Fruit fly (Drosophila melanogaster) whole organism, embryonic: ENCODE data around the gene Mtr3.

ENCODE experiments used
- Aef1 ChIP-seq: fragments of 200-800 bp; sonication (Bioruptor generic); IDR thresholded peaks from 3 replicates; pipeline ENCODE4 v1.3.6; 2022; ENCODE audit warnings: missing biosample characterization, missing genetic modification characterization
- Atf3 ChIP-seq: fragments of 200-800 bp; sonication (Bioruptor generic); optimal IDR thresholded peaks from 3 replicates; lab custom pipeline; 2016; ENCODE audit warnings: missing biosample characterization, missing genetic modification characterization
- CG11398 ChIP-seq: fragments of 200-800 bp; sonication (Bioruptor generic); optimal IDR thresholded peaks from 2 replicates; lab custom pipeline; 2016; ENCODE audit warnings: missing biosample characterization, missing genetic modification characterization
- CG11696 ChIP-seq: fragments of 200-800 bp; sonication (Bioruptor generic); IDR thresholded peaks from 2 replicates; pipeline ENCODE4 v1.3.6; 2022; ENCODE audit warnings: missing biosample characterization, missing genetic modification characterization
- CG1233 ChIP-seq: fragments of 200-800 bp; sonication (Bioruptor generic); optimal IDR thresholded peaks from 4 replicates; lab custom pipeline; 2018; ENCODE audit warnings: missing biosample characterization, mild to moderate bottlenecking, missing genetic modification characterization
- CG13296 ChIP-seq: fragments of 200-800 bp; sonication (Bioruptor generic); optimal IDR thresholded peaks from 3 replicates; lab custom pipeline; 2018; ENCODE audit warnings: missing biosample characterization, mild to moderate bottlenecking, missing genetic modification characterization
- CG14667 ChIP-seq: fragments of 200-800 bp; sonication (Bioruptor generic); IDR thresholded peaks from 2 replicates; pipeline ENCODE4 v1.3.6; 2022; ENCODE audit warnings: missing biosample characterization, missing genetic modification characterization
- CG14860 ChIP-seq: fragments of 200-800 bp; sonication (Bioruptor generic); IDR thresholded peaks from 3 replicates; pipeline ENCODE4 v1.3.6; 2022; ENCODE audit warnings: missing biosample characterization, missing genetic modification characterization; ENCODE audit not compliant: partially characterized antibody
- CG15601 ChIP-seq: fragments of 200-800 bp; sonication (Bioruptor generic); optimal IDR thresholded peaks from 3 replicates; lab custom pipeline; 2019; ENCODE audit warnings: missing biosample characterization, mild to moderate bottlenecking, missing genetic modification characterization, moderate library complexity
- CG17568 ChIP-seq: fragments of 200-800 bp; sonication (Bioruptor generic); optimal IDR thresholded peaks from 2 replicates; lab custom pipeline; 2018; ENCODE audit warnings: missing biosample characterization, mild to moderate bottlenecking, missing genetic modification characterization, moderate library complexity
- CG2120 ChIP-seq: fragments of 200-800 bp; sonication (Bioruptor generic); optimal IDR thresholded peaks from 3 replicates; lab custom pipeline; 2016; ENCODE audit warnings: missing biosample characterization, missing genetic modification characterization
- CG3163 ChIP-seq: fragments of 200-800 bp; sonication (Bioruptor generic); optimal IDR thresholded peaks from 3 replicates; lab custom pipeline; 2016; ENCODE audit warnings: missing biosample characterization, missing genetic modification characterization
- CG4404 ChIP-seq: fragments of 200-800 bp; sonication (Bioruptor generic); IDR thresholded peaks from 2 replicates; pipeline ENCODE4 v1.3.6; 2022; ENCODE audit warnings: missing biosample characterization, missing genetic modification characterization
- CG4617 ChIP-seq: fragments of 200-800 bp; sonication (Bioruptor generic); optimal IDR thresholded peaks from 3 replicates; lab custom pipeline; 2016; ENCODE audit warnings: missing biosample characterization, missing genetic modification characterization, borderline replicate concordance
- CG6254 ChIP-seq: fragments of 200-800 bp; sonication (Bioruptor generic); optimal IDR thresholded peaks from 3 replicates; lab custom pipeline; 2017; ENCODE audit warnings: mild to moderate bottlenecking, missing biosample characterization, missing genetic modification reagents, missing genetic modification characterization
- CG6683 ChIP-seq: fragments of 200-800 bp; sonication (Bioruptor generic); optimal IDR thresholded peaks from 2 replicates; lab custom pipeline; 2017; ENCODE audit warnings: missing biosample characterization, mild to moderate bottlenecking, missing genetic modification characterization, missing genetic modification reagents
- CG8281 ChIP-seq: fragments of 200-800 bp; sonication (Bioruptor generic); optimal IDR thresholded peaks from 2 replicates; lab custom pipeline; 2018; ENCODE audit warnings: missing biosample characterization, mild to moderate bottlenecking, missing genetic modification characterization, moderate library complexity
- CG8478 ChIP-seq: fragments of >200 bp; optimal IDR thresholded peaks from 2 replicates; lab custom pipeline; 2018
- CG9817 ChIP-seq: fragments of 200-800 bp; sonication (Bioruptor generic); optimal IDR thresholded peaks from 2 replicates; lab custom pipeline; 2018; ENCODE audit warnings: missing biosample characterization, mild to moderate bottlenecking, missing genetic modification characterization, moderate library complexity
- D ChIP-seq, 2 experiments: fragments of 200-800 bp in 1 of 2; fragments of >200 bp in 1 of 2; sonication (Bioruptor generic) in 1 of 2; optimal IDR thresholded peaks; 2 replicates in 1 of 2; 3 replicates in 1 of 2; lab custom pipeline; 2017; ENCODE audit warnings: mild to moderate bottlenecking in 1 of 2, missing biosample characterization in 1 of 2, missing genetic modification characterization in 1 of 2, missing genetic modification reagents in 1 of 2
- Doc3 ChIP-seq: fragments of 200-800 bp; sonication (Bioruptor generic); IDR thresholded peaks from 3 replicates; pipeline ENCODE4 v1.3.6; 2022; ENCODE audit warnings: missing biosample characterization, missing genetic modification characterization; ENCODE audit not compliant: partially characterized antibody
- HLH4C ChIP-seq: fragments of 200-800 bp; sonication (Bioruptor generic); IDR thresholded peaks from 3 replicates; pipeline ENCODE4 v1.3.6; 2022; ENCODE audit warnings: missing biosample characterization, missing genetic modification characterization; ENCODE audit not compliant: partially characterized antibody
- HLHmδ ChIP-seq: fragments of 200-800 bp; sonication (Bioruptor generic); optimal IDR thresholded peaks from 2 replicates; lab custom pipeline; 2018; ENCODE audit warnings: missing biosample characterization, mild to moderate bottlenecking, missing genetic modification characterization, moderate library complexity
- Hr3 ChIP-seq: fragments of 200-800 bp; sonication (Bioruptor generic); optimal IDR thresholded peaks from 3 replicates; lab custom pipeline; 2016; ENCODE audit warnings: missing biosample characterization, missing genetic modification characterization
- MBD-R2 ChIP-seq: fragments of 200-800 bp; sonication (Bioruptor generic); IDR thresholded peaks from 2 replicates; pipeline ENCODE4 v1.3.6; 2022; ENCODE audit warnings: missing biosample characterization, missing genetic modification characterization
- NK7.1 ChIP-seq: fragments of 200-800 bp; sonication (Bioruptor generic); optimal IDR thresholded peaks from 3 replicates; lab custom pipeline; 2016; ENCODE audit warnings: missing biosample characterization, missing genetic modification characterization
- Oli ChIP-seq: fragments of 200-800 bp; sonication (Bioruptor generic); optimal IDR thresholded peaks from 2 replicates; lab custom pipeline; 2018; ENCODE audit warnings: missing biosample characterization, mild to moderate bottlenecking, missing genetic modification characterization, moderate library complexity
- Pdp1 ChIP-seq, 2 experiments: fragments of 200-800 bp; sonication (Bioruptor generic); optimal IDR thresholded peaks; 3 replicates each; lab custom pipeline; 2016; ENCODE audit warnings: missing biosample characterization in 2 of 2, missing genetic modification characterization in 2 of 2, mild to moderate bottlenecking in 1 of 2, moderate library complexity in 1 of 2
- Stat92E ChIP-seq, 3 experiments: fragments of >200 bp in 2 of 3; fragments of 200-800 bp in 1 of 3; sonication (Bioruptor generic) in 1 of 3; optimal IDR thresholded peaks; 2 replicates each; lab custom pipeline; 2017 to 2019; ENCODE audit warnings: missing biosample characterization in 3 of 3, missing genetic modification characterization in 3 of 3, mild to moderate bottlenecking in 1 of 3, moderate library complexity in 1 of 3
- Vsx1 ChIP-seq: fragments of 200-800 bp; sonication (Bioruptor generic); optimal IDR thresholded peaks from 2 replicates; lab custom pipeline; 2017; ENCODE audit warnings: missing biosample characterization, mild to moderate bottlenecking, missing genetic modification characterization, missing genetic modification reagents
- amos ChIP-seq: fragments of 200-800 bp; sonication (Bioruptor generic); IDR thresholded peaks from 2 replicates; pipeline ENCODE4 v1.3.6; 2022; ENCODE audit warnings: missing biosample characterization, missing genetic modification characterization; ENCODE audit not compliant: partially characterized antibody
- ap ChIP-seq: fragments of 200-800 bp; sonication (Bioruptor generic); IDR thresholded peaks from 2 replicates; pipeline ENCODE4 v1.3.6; 2022; ENCODE audit warnings: missing biosample characterization, missing genetic modification characterization
- br ChIP-seq: fragments of >200 bp; optimal IDR thresholded peaks from 2 replicates; lab custom pipeline; 2017
- cas ChIP-seq: fragments of 200-800 bp; sonication (Bioruptor generic); IDR thresholded peaks from 2 replicates; pipeline ENCODE4 v1.3.6; 2022; ENCODE audit warnings: missing biosample characterization, missing genetic modification characterization
- chinmo ChIP-seq: fragments of 200-800 bp; sonication (Bioruptor generic); IDR thresholded peaks from 4 replicates; pipeline ENCODE4 v1.3.6; 2022; ENCODE audit warnings: missing biosample characterization, missing genetic modification characterization; ENCODE audit not compliant: partially characterized antibody
- corto ChIP-seq: fragments of 200-800 bp; sonication (Bioruptor generic); optimal IDR thresholded peaks from 2 replicates; lab custom pipeline; 2016; ENCODE audit warnings: missing biosample characterization, mild to moderate bottlenecking, missing genetic modification characterization, moderate library complexity
- dmrt11E ChIP-seq: fragments of 200-800 bp; sonication (Bioruptor generic); optimal IDR thresholded peaks from 3 replicates; lab custom pipeline; 2018; ENCODE audit warnings: missing biosample characterization, mild to moderate bottlenecking, missing genetic modification characterization, moderate library complexity
- ftz-f1 ChIP-seq: fragments of 200-800 bp; sonication (Bioruptor generic); optimal IDR thresholded peaks from 2 replicates; lab custom pipeline; 2016; ENCODE audit warnings: missing biosample characterization, missing genetic modification characterization
- fu2 ChIP-seq: fragments of 200-800 bp; sonication (Bioruptor generic); optimal IDR thresholded peaks from 2 replicates; lab custom pipeline; 2016; ENCODE audit warnings: missing biosample characterization, missing genetic modification characterization
- grau ChIP-seq: fragments of 200-800 bp; optimal IDR thresholded peaks from 3 replicates; lab custom pipeline; 2019; ENCODE audit warnings: missing biosample characterization, mild to moderate bottlenecking, missing genetic modification characterization, moderate library complexity
- lola ChIP-seq, 3 experiments: fragments of >200 bp in 2 of 3; fragments of 200-800 bp in 1 of 3; sonication (Bioruptor generic) in 1 of 3; optimal IDR thresholded peaks; 2 replicates each; lab custom pipeline; 2017 to 2019; ENCODE audit warnings: missing biosample characterization in 3 of 3, missing genetic modification characterization in 3 of 3, mild to moderate bottlenecking in 1 of 3, moderate library complexity in 1 of 3
- nau ChIP-seq: fragments of 200-800 bp; sonication (Bioruptor generic); optimal IDR thresholded peaks from 3 replicates; lab custom pipeline; 2017; ENCODE audit warnings: missing biosample characterization, mild to moderate bottlenecking, missing genetic modification characterization, missing genetic modification reagents
- onecut ChIP-seq: fragments of 200-800 bp; sonication (Bioruptor generic); IDR thresholded peaks from 2 replicates; pipeline ENCODE4 v1.3.6; 2022; ENCODE audit warnings: missing biosample characterization, missing genetic modification characterization
- p53 ChIP-seq: fragments of 200-800 bp; sonication (Bioruptor generic); optimal IDR thresholded peaks from 2 replicates; lab custom pipeline; 2016; ENCODE audit warnings: missing biosample characterization, missing genetic modification characterization
- ssp ChIP-seq: fragments of 200-800 bp; sonication (Bioruptor generic); IDR thresholded peaks from 2 replicates; pipeline ENCODE4 v1.3.6; 2022; ENCODE audit warnings: missing biosample characterization, missing genetic modification characterization
- trem ChIP-seq: fragments of 200-800 bp; optimal IDR thresholded peaks from 3 replicates; lab custom pipeline; 2019; ENCODE audit warnings: missing biosample characterization, mild to moderate bottlenecking, missing genetic modification characterization, moderate library complexity
- tx ChIP-seq: fragments of 200-800 bp; sonication (Bioruptor generic); optimal IDR thresholded peaks from 2 replicates; lab custom pipeline; 2016; ENCODE audit warnings: missing biosample characterization, missing genetic modification characterization
- vnd ChIP-seq: fragments of 200-800 bp; sonication (Bioruptor generic); IDR thresholded peaks from 3 replicates; pipeline ENCODE4 v1.3.6; 2022; ENCODE audit warnings: missing biosample characterization, missing genetic modification characterization; ENCODE audit not compliant: partially characterized antibody
- yki ChIP-seq: fragments of >200 bp; optimal IDR thresholded peaks from 3 replicates; lab custom pipeline; 2018
- zf30C ChIP-seq: fragments of 200-800 bp; sonication (Bioruptor generic); optimal IDR thresholded peaks from 3 replicates; lab custom pipeline; 2018; ENCODE audit warnings: missing biosample characterization, mild to moderate bottlenecking, missing genetic modification characterization

Gene Mtr3

DNA sequence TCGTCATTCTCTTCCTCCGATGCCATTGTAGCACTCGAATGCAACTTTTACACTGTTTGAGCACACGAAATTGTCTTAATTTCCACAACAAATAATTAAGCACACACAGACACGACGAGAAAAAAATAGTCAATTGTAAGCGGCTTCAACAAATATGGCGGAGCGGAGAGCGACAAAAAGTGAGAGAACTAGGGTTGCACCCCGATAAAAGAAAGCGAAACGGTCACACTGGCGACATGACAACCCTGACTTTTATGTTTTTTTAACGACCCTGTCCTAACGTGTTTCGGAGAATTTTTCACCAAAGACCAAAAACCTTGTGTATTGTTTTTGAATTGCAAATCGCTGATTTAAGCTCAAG lies 3.5 kb downstream of the Mtr3 start, which contains the start of the genes Mi-2 and Prp3 (continued):
- TF ChIP-seq Doc3 (GFP tag; lab: Robert Waterston, UW) (no peak), cas (GFP tag; lab: Robert Waterston, UW) (no peak), CG11398 (GFP tag; lab: Kevin White, UChicago) (no peak), CG8478 (no peak), dmrt11E (tag; lab: Kevin White, UChicago) (no peak), ftz-f1 (GFP tag; lab: Kevin White, UChicago) (peak; percentile 93), CG9817 (tag; lab: Kevin White, UChicago) (no peak), grau (tag; lab: Kevin White, UChicago) (no peak), ssp (no peak), CG14860 (GFP tag; lab: Robert Waterston, UW) (no peak), zf30C (GFP tag; lab: Kevin White, UChicago) (peak; percentile 64), HLH4C (GFP tag; lab: Robert Waterston, UW) (no peak), CG13296 (GFP tag; lab: Kevin White, UChicago) (no peak), yki (lab: Kevin White, UChicago) (no peak), ap (GFP tag; lab: Robert Waterston, UW) (no peak), lola (GFP tag; optimal IDR thresholded peaks at IDR 0.05; lab: Kevin White, UChicago) (no peak), CG3163 (no peak), Vsx1 (no peak), Atf3 (GFP tag; lab: Kevin White, UChicago) (no peak), trem (tag; lab: Kevin White, UChicago) (peak; percentile 51), CG1233 (no peak), MBD-R2 (GFP tag; lab: Robert Waterston, UW) (peak; percentile 94), CG4404 (no peak), D (optimal IDR thresholded peaks at IDR 0.05; lab: Kevin White, UChicago) (no peak), D (GFP tag; optimal IDR thresholded peaks at IDR 0.05; lab: Kevin White, UChicago) (no peak), CG8281 (tag; lab: Kevin White, UChicago) (no peak), CG6683 (GFP tag; lab: Kevin White, UChicago) (no peak), p53 (GFP tag; lab: Kevin White, UChicago) (no peak), HLHmδ (GFP tag; lab: Kevin White, UChicago) (no peak), amos (GFP tag; lab: Robert Waterston, UW) (peak; percentile 37; the same call in 1 of the 2 replicates), CG2120 (GFP tag; lab: Kevin White, UChicago) (no peak), corto (GFP tag; lab: Kevin White, UChicago) (no peak), Aef1 (GFP tag; lab: Robert Waterston, UW) (no peak), CG11696 (no peak), Pdp1 (GFP tag; optimal IDR thresholded peaks at IDR 0.05; lab: Kevin White, UChicago) (peak in 1 of 2 experiments; percentile 31), onecut (peak; percentile 15; the same call in 1 of the 2 replicates), Hr3 (no peak), fu2 (GFP tag; lab: Kevin White, UChicago) (no peak), chinmo (GFP tag; lab: Robert Waterston, UW) (peak; percentile 20; the same call in 1 of the 4 replicates), Stat92E (GFP tag; optimal IDR thresholded peaks at IDR 0.05; lab: Kevin White, UChicago) (peak in 1 of 3 experiments; percentile 93), CG4617 (GFP tag; lab: Kevin White, UChicago) (peak; percentile 95), NK7.1 (GFP tag; lab: Kevin White, UChicago) (no peak), CG14667 (GFP tag; lab: Robert Waterston, UW) (no peak), CG6254 (GFP tag; lab: Kevin White, UChicago) (no peak), nau (GFP tag; lab: Kevin White, UChicago) (no peak), br (no peak), CG15601 (tag; lab: Kevin White, UChicago) (peak; percentile 17), vnd (GFP tag; lab: Robert Waterston, UW) (no peak), CG17568 (GFP tag; lab: Kevin White, UChicago) (no peak), Oli (tag; lab: Kevin White, UChicago) (no peak), tx (GFP tag; lab: Kevin White, UChicago) (no peak)
